Worm (Caenorhabditis elegans): ENCODE results near the gene R08C7.12.

Gene R08C7.12

ce11 chrIV:4434441-4435084 lies 15.0 kb upstream of the R08C7.12 start, which contains the start of the genes R08C7.8 and R08C7.4:
Gene R08C7.8 (minus strand): TSS chrIV:4434541.
Gene R08C7.4 (plus strand): TSS chrIV:4435034.
- TF ChIP-seq ets-7 (tag; optimal IDR thresholded peaks at IDR 0.05) (no peak), hmg-4 (GFP tag; optimal IDR thresholded peaks at IDR 0.05) (no peak), ceh-36 (tag; optimal IDR thresholded peaks at IDR 0.05) (no peak), scrt-1 (GFP tag; IDR thresholded peaks at IDR 0.05) (no peak), tra-4 (tag; optimal IDR thresholded peaks at IDR 0.05) (no peak), ama-1 (optimal IDR thresholded peaks at IDR 0.05) (no peak), tbx-11 (GFP tag; IDR thresholded peaks at IDR 0.05) (no peak), ceh-13 (GFP tag; optimal IDR thresholded peaks at IDR 0.05) (no peak), tbx-37 (GFP tag; conservative IDR thresholded peaks at IDR 0.05) (no peak), F13C5.2 (tag; optimal IDR thresholded peaks at IDR 0.05) (no peak), pes-1 (GFP tag; IDR thresholded peaks at IDR 0.05) (no peak), aly-1 (tag; optimal IDR thresholded peaks at IDR 0.05) (no peak), flt-1 (GFP tag; IDR thresholded peaks at IDR 0.05) (no peak), B0310.2 (tag; optimal IDR thresholded peaks at IDR 0.05) (no peak), sea-1 (GFP tag; conservative IDR thresholded peaks at IDR 0.05) (no peak), hnd-1 (tag; optimal IDR thresholded peaks at IDR 0.05) (no peak), hmbx-1 (tag; optimal IDR thresholded peaks at IDR 0.05) (no peak)

ce11 chrIV:4437825-4438224 lies 11.7 kb upstream of the R08C7.12 start:
- TF ChIP-seq B0310.2 (tag; optimal IDR thresholded peaks at IDR 0.05) (no peak), aly-1 (tag; optimal IDR thresholded peaks at IDR 0.05) (no peak), hnd-1 (tag; optimal IDR thresholded peaks at IDR 0.05) (no peak), tbx-11 (GFP tag; IDR thresholded peaks at IDR 0.05) (no peak), ceh-36 (tag; optimal IDR thresholded peaks at IDR 0.05) (no peak), scrt-1 (GFP tag; IDR thresholded peaks at IDR 0.05) (no peak), ets-7 (tag; optimal IDR thresholded peaks at IDR 0.05) (no peak), sea-1 (GFP tag; conservative IDR thresholded peaks at IDR 0.05) (no peak), ceh-13 (GFP tag; optimal IDR thresholded peaks at IDR 0.05) (no peak), tbx-37 (GFP tag; conservative IDR thresholded peaks at IDR 0.05) (no peak), hmg-4 (GFP tag; optimal IDR thresholded peaks at IDR 0.05) (no peak), flt-1 (GFP tag; IDR thresholded peaks at IDR 0.05) (no peak), ama-1 (optimal IDR thresholded peaks at IDR 0.05) (no peak), hmbx-1 (tag; optimal IDR thresholded peaks at IDR 0.05) (no peak), tra-4 (tag; optimal IDR thresholded peaks at IDR 0.05) (no peak)

DNA sequence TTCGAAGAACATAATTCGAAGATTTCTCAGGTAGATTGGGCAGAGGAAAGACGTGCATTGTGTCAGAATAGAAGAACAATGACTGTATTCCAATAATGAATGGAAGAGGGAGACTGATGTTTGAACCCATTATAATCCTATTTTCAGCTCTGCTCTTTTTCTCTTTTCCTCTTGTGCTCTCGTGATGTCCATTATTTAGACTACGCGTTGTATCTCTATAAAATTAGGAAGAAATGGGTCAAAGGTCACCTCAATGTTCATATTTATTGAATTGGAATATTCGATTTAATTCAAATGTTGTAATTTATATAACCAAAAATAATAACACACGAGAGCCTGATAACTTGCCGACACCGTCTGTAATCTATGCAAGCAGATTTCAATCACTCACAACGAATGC lies 10.3 kb upstream of the R08C7.12 start, which contains the start of gene fbxb-74:
fbxb-74 (minus strand) TSS at position 101 of the 400 bp plus-strand sequence.
- TF ChIP-seq aly-1 (tag; optimal IDR thresholded peaks at IDR 0.05) (no peak), ceh-13 (GFP tag; optimal IDR thresholded peaks at IDR 0.05) (no peak), sea-1 (GFP tag; conservative IDR thresholded peaks at IDR 0.05) (no peak), ama-1 (optimal IDR thresholded peaks at IDR 0.05) (no peak), ets-7 (tag; optimal IDR thresholded peaks at IDR 0.05) (no peak), B0310.2 (tag; optimal IDR thresholded peaks at IDR 0.05) (no peak), flt-1 (GFP tag; IDR thresholded peaks at IDR 0.05) (no peak), tra-4 (tag; optimal IDR thresholded peaks at IDR 0.05) (no peak)

- TF ChIP-seq ceh-36 (tag; optimal IDR thresholded peaks at IDR 0.05), result no peak
- no peak for TF ChIP-seq ceh-13 (GFP tag; optimal IDR thresholded peaks at IDR 0.05)
- no peak for TF ChIP-seq tra-4 (tag; optimal IDR thresholded peaks at IDR 0.05)
- TF ChIP-seq ama-1 (optimal IDR thresholded peaks at IDR 0.05), result no peak
- no peak for TF ChIP-seq sea-1 (GFP tag; conservative IDR thresholded peaks at IDR 0.05)
- TF ChIP-seq tbx-37 (GFP tag; conservative IDR thresholded peaks at IDR 0.05), result no peak
- TF ChIP-seq hmg-4 (GFP tag; optimal IDR thresholded peaks at IDR 0.05), result no peak
These were observed 8.5 kb upstream of the R08C7.12 start, which contains the start of gene fbxb-75 for ce11 chrIV:4441077-4441476. Gene fbxb-75 (minus strand): TSS chrIV:4441177.

ce11 chrIV:4445711-4446290 lies 3.7 kb upstream of the R08C7.12 start, which contains the start of the genes wapl-1 and htz-1:
Gene wapl-1 (minus strand): TSS chrIV:4445740.
Gene htz-1 (plus strand): TSS chrIV:4446216.
- peak; percentile 43; the same call in 1 of the 2 replicates for TF ChIP-seq tbx-37 (GFP tag; conservative IDR thresholded peaks at IDR 0.05)
- no peak for TF ChIP-seq scrt-1 (GFP tag; IDR thresholded peaks at IDR 0.05)
- no peak for TF ChIP-seq tbx-11 (GFP tag; IDR thresholded peaks at IDR 0.05)
- peak; percentile 48 for TF ChIP-seq F13C5.2 (tag; optimal IDR thresholded peaks at IDR 0.05)
- no peak for TF ChIP-seq ama-1 (optimal IDR thresholded peaks at IDR 0.05)
- TF ChIP-seq sea-1 (GFP tag; conservative IDR thresholded peaks at IDR 0.05), result 0 out of 2 replicates have a peak, but pooled peaks have one; percentile 20
- no peak for TF ChIP-seq tra-4 (tag; optimal IDR thresholded peaks at IDR 0.05)
- TF ChIP-seq aly-1 (tag; optimal IDR thresholded peaks at IDR 0.05), result no peak
- no peak for TF ChIP-seq hnd-1 (tag; optimal IDR thresholded peaks at IDR 0.05)
- TF ChIP-seq flt-1 (GFP tag; IDR thresholded peaks at IDR 0.05), result peak; percentile 60
- peak; percentile 60; the same call in 1 of the 2 replicates for TF ChIP-seq pes-1 (GFP tag; IDR thresholded peaks at IDR 0.05)
- TF ChIP-seq hmg-4 (GFP tag; optimal IDR thresholded peaks at IDR 0.05), result no peak
- no peak for TF ChIP-seq hmbx-1 (tag; optimal IDR thresholded peaks at IDR 0.05)
- TF ChIP-seq ceh-13 (GFP tag; optimal IDR thresholded peaks at IDR 0.05), result no peak
- TF ChIP-seq ets-7 (tag; optimal IDR thresholded peaks at IDR 0.05), result no peak

DNA sequence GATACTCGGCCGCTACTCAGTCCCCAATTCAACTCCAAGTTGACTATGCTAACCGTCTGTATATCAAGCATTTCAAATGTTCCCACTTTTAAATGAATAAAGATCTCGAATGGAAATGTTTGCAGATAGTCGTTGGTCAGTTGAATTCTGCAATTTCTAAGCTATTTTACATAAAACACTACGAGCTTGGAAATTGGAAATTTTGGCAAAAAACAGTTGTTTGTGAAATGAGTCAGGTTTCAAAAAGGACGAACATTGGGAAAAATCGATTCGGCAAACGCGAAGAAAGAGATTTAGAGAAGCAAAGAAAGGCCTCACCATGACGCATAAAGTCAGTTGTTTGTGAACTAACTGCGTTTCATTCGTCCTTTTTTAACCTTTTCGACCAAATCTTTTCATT lies 2.7 kb upstream of the R08C7.12 start:
- no peak for TF ChIP-seq ceh-13 (GFP tag; optimal IDR thresholded peaks at IDR 0.05)
- no peak for TF ChIP-seq ets-7 (tag; optimal IDR thresholded peaks at IDR 0.05)
- peak; percentile 81 for TF ChIP-seq ama-1 (optimal IDR thresholded peaks at IDR 0.05)

- TF ChIP-seq F13C5.2 (tag; optimal IDR thresholded peaks at IDR 0.05), result no peak
- TF ChIP-seq hmbx-1 (tag; optimal IDR thresholded peaks at IDR 0.05), result no peak
- TF ChIP-seq ets-7 (tag; optimal IDR thresholded peaks at IDR 0.05), result no peak
- no peak for TF ChIP-seq hnd-1 (tag; optimal IDR thresholded peaks at IDR 0.05)
- TF ChIP-seq ama-1 (optimal IDR thresholded peaks at IDR 0.05), result peak; percentile 11
- TF ChIP-seq tbx-37 (GFP tag; conservative IDR thresholded peaks at IDR 0.05), result no peak
- no peak for TF ChIP-seq pes-1 (GFP tag; IDR thresholded peaks at IDR 0.05)
- 0 out of 2 replicates have a peak, but pooled peaks have one; percentile 16 for TF ChIP-seq sea-1 (GFP tag; conservative IDR thresholded peaks at IDR 0.05)
- TF ChIP-seq B0310.2 (tag; optimal IDR thresholded peaks at IDR 0.05), result no peak
- TF ChIP-seq aly-1 (tag; optimal IDR thresholded peaks at IDR 0.05), result no peak
- no peak for TF ChIP-seq tra-4 (tag; optimal IDR thresholded peaks at IDR 0.05)
These were observed 2.4 kb upstream of the R08C7.12 start, which contains the start of gene chat-1 for ce11 chrIV:4447284-4447366. Gene chat-1 (plus strand): TSS chrIV:4447331.

Data from whole organism, early embryonic.